Worm (Caenorhabditis elegans): ENCODE results near the gene twk-17.

- TF ChIP-seq sox-4 (tag; optimal IDR thresholded peaks at IDR 0.05): no peak
- no peak for TF ChIP-seq npax-4 (tag; optimal IDR thresholded peaks at IDR 0.05)
- TF ChIP-seq ceh-31 (tag; optimal IDR thresholded peaks at IDR 0.05): no peak
- no peak for TF ChIP-seq ahr-1 (tag; optimal IDR thresholded peaks at IDR 0.05)
- no peak for TF ChIP-seq che-1 (tag; optimal IDR thresholded peaks at IDR 0.05)
- TF ChIP-seq ceh-14 (tag; optimal IDR thresholded peaks at IDR 0.05): no peak
- no peak for TF ChIP-seq pha-4 (tag; optimal IDR thresholded peaks at IDR 0.05)
- no peak for TF ChIP-seq ama-1 (optimal IDR thresholded peaks at IDR 0.05)
- no peak for TF ChIP-seq F13H6.1 (tag; optimal IDR thresholded peaks at IDR 0.05)
- TF ChIP-seq pag-3 (tag; optimal IDR thresholded peaks at IDR 0.05; ENCODE audit: borderline replicate concordance): no peak
- no peak for TF ChIP-seq pax-1 (tag; optimal IDR thresholded peaks at IDR 0.05)
- no peak for TF ChIP-seq ceh-9 (tag; optimal IDR thresholded peaks at IDR 0.05)
- TF ChIP-seq fkh-10 (GFP tag; optimal IDR thresholded peaks at IDR 0.05): no peak
- no peak for TF ChIP-seq tbx-2 (tag; optimal IDR thresholded peaks at IDR 0.05)
Measured at ce11 chrX:7627351-7627750, 19.5 kb upstream of the twk-17 start, which contains the start of gene nlp-61.

All from whole organism, late embryonic.